Fruit fly (Drosophila melanogaster): ENCODE results near the gene MED26.

The MED26 gene

dm6 chr4:806960-807359 is 18.2 kb upstream of the MED26 start (continued):
- TF ChIP-seq CG16863 (GFP tag; optimal IDR thresholded peaks at IDR 0.05), result no peak
- TF ChIP-seq CG2129 (GFP tag; IDR thresholded peaks at IDR 0.05; ENCODE audit: partially characterized antibody), result no peak
- TF ChIP-seq emc (GFP tag; optimal IDR thresholded peaks at IDR 0.05), result no peak
- no peak for TF ChIP-seq Optix (GFP tag; IDR thresholded peaks at IDR 0.05)
- TF ChIP-seq D (optimal IDR thresholded peaks at IDR 0.05), result peak; percentile 77
- TF ChIP-seq D (GFP tag; optimal IDR thresholded peaks at IDR 0.05), result no peak
- no peak for TF ChIP-seq YL-1 (GFP tag; optimal IDR thresholded peaks at IDR 0.05)
- 0 out of 3 replicates have a peak, but pooled peaks have one; percentile 32 for TF ChIP-seq Doc3 (GFP tag; IDR thresholded peaks at IDR 0.05; ENCODE audit: partially characterized antibody)
- TF ChIP-seq Jarid2 (GFP tag; optimal IDR thresholded peaks at IDR 0.05), result peak; percentile 84
- TF ChIP-seq jigr1 (GFP tag; IDR thresholded peaks at IDR 0.05), result no peak
- 0 out of 2 replicates have a peak, but pooled peaks have one; percentile 30 for TF ChIP-seq Adf1 (GFP tag; IDR thresholded peaks at IDR 0.05)
- no peak for TF ChIP-seq insv (GFP tag; optimal IDR thresholded peaks at IDR 0.05)
- no peak; the same call in 1 of the 2 replicates for TF ChIP-seq CG10321 (GFP tag; IDR thresholded peaks at IDR 0.05)
- TF ChIP-seq CkIIα-i1 (GFP tag; IDR thresholded peaks at IDR 0.05), result no peak
- TF ChIP-seq CG7786 (GFP tag; optimal IDR thresholded peaks at IDR 0.05), result no peak
- TF ChIP-seq Nf-YC (tag; optimal IDR thresholded peaks at IDR 0.05), result peak; percentile 93
- TF ChIP-seq Bgb (GFP tag; IDR thresholded peaks at IDR 0.05; ENCODE audit: partially characterized antibody), result no peak
- no peak for TF ChIP-seq oc (tag; optimal IDR thresholded peaks at IDR 0.05)
- TF ChIP-seq CTCF (GFP tag; optimal IDR thresholded peaks at IDR 0.05), result no peak
- no peak for TF ChIP-seq Sin3A (optimal IDR thresholded peaks at IDR 0.05)
- TF ChIP-seq CG32532 (GFP tag; IDR thresholded peaks at IDR 0.05), result no peak
- TF ChIP-seq Nf-YB (GFP tag; optimal IDR thresholded peaks at IDR 0.05), result peak; percentile 94
- TF ChIP-seq CG1832 (GFP tag; optimal IDR thresholded peaks at IDR 0.05), result peak; percentile 24
- 0 out of 3 replicates have a peak, but pooled peaks have one; percentile 30 for TF ChIP-seq Opbp (GFP tag; IDR thresholded peaks at IDR 0.05; ENCODE audit: partially characterized antibody)
- TF ChIP-seq CG12942 (GFP tag; optimal IDR thresholded peaks at IDR 0.05), result no peak
- peak; percentile 50 for TF ChIP-seq Deaf1 (tag; optimal IDR thresholded peaks at IDR 0.05)
- TF ChIP-seq hbn (GFP tag; IDR thresholded peaks at IDR 0.05; ENCODE audit: partially characterized antibody), result peak; percentile 19; the same call in 1 of the 2 replicates
- no peak for TF ChIP-seq gcm2 (GFP tag; optimal IDR thresholded peaks at IDR 0.05)

- TF ChIP-seq Lhr (GFP tag; optimal IDR thresholded peaks at IDR 0.05) (peak; percentile 64), gfzf (GFP tag; optimal IDR thresholded peaks at IDR 0.05) (peak; percentile 51), E2f2 (GFP tag; IDR thresholded peaks at IDR 0.05) (peak; percentile 73), Dp (GFP tag; optimal IDR thresholded peaks at IDR 0.05) (peak; percentile 7), CG33213 (GFP tag; optimal IDR thresholded peaks at IDR 0.05) (peak; percentile 55)
Measured at dm6 chr4:796533-796932, 7.8 kb upstream of the MED26 start.

dm6 chr4:788350-788749 is 428 bp downstream of the MED26 start:
- peak; percentile 98 for TF ChIP-seq ssp (GFP tag; IDR thresholded peaks at IDR 0.05)
- peak; percentile 46 for TF ChIP-seq sens (GFP tag)
- peak; percentile 40 for TF ChIP-seq Ets65A (GFP tag)
- peak; percentile 46 for TF ChIP-seq phol (tag; optimal IDR thresholded peaks at IDR 0.05)
- TF ChIP-seq nmo (GFP tag; optimal IDR thresholded peaks at IDR 0.05), result peak; percentile 41
- no peak for TF ChIP-seq Oaz (GFP tag; IDR thresholded peaks at IDR 0.05)
- TF ChIP-seq Dfd (GFP tag; optimal IDR thresholded peaks at IDR 0.05), result peak in 1 of 2 experiments; percentile 65
- no peak for TF ChIP-seq Antp (GFP tag; optimal IDR thresholded peaks at IDR 0.05)
- TF ChIP-seq CG7357 (GFP tag; IDR thresholded peaks at IDR 0.05), result peak; percentile 97
- no peak for TF ChIP-seq cwo (GFP tag; optimal IDR thresholded peaks at IDR 0.05)
- TF ChIP-seq Dref (GFP tag; IDR thresholded peaks at IDR 0.05), result peak; percentile 59
- peak; percentile 98 for TF ChIP-seq CG30020 (tag; optimal IDR thresholded peaks at IDR 0.05)
- TF ChIP-seq dpn (GFP tag; optimal IDR thresholded peaks at IDR 0.05), result no peak
- TF ChIP-seq dati (GFP tag; IDR thresholded peaks at IDR 0.05), result no peak
- TF ChIP-seq sna (GFP tag; IDR thresholded peaks at IDR 0.05; ENCODE audit: partially characterized antibody), result no peak
- TF ChIP-seq CG1603 (tag; optimal IDR thresholded peaks at IDR 0.05), result peak; percentile 92
- peak; percentile 42 for TF ChIP-seq BEAF-32 (GFP tag; optimal IDR thresholded peaks at IDR 0.05)
- peak; percentile 79 for TF ChIP-seq row (GFP tag; IDR thresholded peaks at IDR 0.05)
- peak; percentile 23 for TF ChIP-seq Sry-δ (GFP tag; optimal IDR thresholded peaks at IDR 0.05)

All from whole organism, embryonic.